Fruit fly (Drosophila melanogaster) whole organism, prepupa: ENCODE results near the gene RIOK2.

Experiments
- CG10669 ChIP-seq: fragments of 200-800 bp; sonication (Bioruptor generic); optimal IDR thresholded peaks from 3 replicates; lab custom pipeline; 2018; ENCODE audit warnings: missing biosample characterization, mild to moderate bottlenecking, missing genetic modification characterization, moderate library complexity
- fkh ChIP-seq: fragments of 200-800 bp; sonication (Bioruptor generic); optimal IDR thresholded peaks from 3 replicates; lab custom pipeline; 2017; ENCODE audit warnings: missing biosample characterization, mild to moderate bottlenecking, missing genetic modification characterization, moderate library complexity
- lz ChIP-seq: fragments of 200-800 bp; sonication (Bioruptor generic); optimal IDR thresholded peaks from 3 replicates; lab custom pipeline; 2016; ENCODE audit warnings: missing biosample characterization, missing genetic modification characterization
- vri ChIP-seq: fragments of 200-800 bp; sonication (Bioruptor generic); optimal IDR thresholded peaks from 3 replicates; lab custom pipeline; 2016; ENCODE audit warnings: missing biosample characterization, mild to moderate bottlenecking, missing genetic modification characterization

The RIOK2 gene

dm6 chr3R:25313771-25314170, 48.1 kb downstream of the RIOK2 start, which contains the start of gene CG31087:
TSS of gene CG31087 (minus strand) at chr3R:25313833.
- TF ChIP-seq vri (peak; percentile 55), CG10669 (GFP tag; lab: Kevin White, UChicago) (no peak)

- TF ChIP-seq fkh (GFP tag; lab: Kevin White, UChicago) (peak; percentile 45), lz (GFP tag; lab: Kevin White, UChicago) (no peak)
Observed at dm6 chr3R:25316016-25316415, 50.4 kb downstream of the RIOK2 start, which contains the start of gene CG10559. TSS of gene CG10559 (minus strand) at chr3R:25316116.
